Fruit fly (Drosophila melanogaster): ENCODE measurements around the gene Mccc1.

- no peak for TF ChIP-seq CG11617 (GFP tag; optimal IDR thresholded peaks at IDR 0.05)
- no peak for TF ChIP-seq Clk (GFP tag; optimal IDR thresholded peaks at IDR 0.05)
- TF ChIP-seq ovo (GFP tag; optimal IDR thresholded peaks at IDR 0.05) = no peak
- TF ChIP-seq CG5204 (GFP tag; optimal IDR thresholded peaks at IDR 0.05) = no peak
- TF ChIP-seq bab1 (GFP tag; optimal IDR thresholded peaks at IDR 0.05) = no peak
- TF ChIP-seq Crg-1 (GFP tag; optimal IDR thresholded peaks at IDR 0.05) = no peak
- no peak for TF ChIP-seq CG7101 (tag; optimal IDR thresholded peaks at IDR 0.05)
- no peak for TF ChIP-seq CG1620 (GFP tag; optimal IDR thresholded peaks at IDR 0.05)
- no peak for TF ChIP-seq CG12768 (GFP tag; optimal IDR thresholded peaks at IDR 0.05)
- TF ChIP-seq Mnt (GFP tag; optimal IDR thresholded peaks at IDR 0.05) = no peak
- TF ChIP-seq kay (GFP tag; ENCODE audit: borderline replicate concordance) = no peak
- TF ChIP-seq CG33017 (tag; optimal IDR thresholded peaks at IDR 0.05) = no peak
- TF ChIP-seq Hr96 (GFP tag; optimal IDR thresholded peaks at IDR 0.05) = no peak
- peak; percentile 83 for TF ChIP-seq cic (GFP tag; optimal IDR thresholded peaks at IDR 0.05)
Measured at dm6 chr3R:31761529-31762009, 32.1 kb downstream of the Mccc1 start, which contains the start of gene Smvt.

Measured in whole organism, adult.